Worm (Caenorhabditis elegans) whole organism, L1 larva: ENCODE data around the gene hpo-18.

Source experiments
- C16A3.4 ChIP-seq: fragments of 150-350 bp; optimal IDR thresholded peaks from 2 replicates; lab custom pipeline; 2014; ENCODE audit warnings: missing biosample characterization, missing genetic modification characterization
- C34B4.2 ChIP-seq: sonication (generic microtip); optimal IDR thresholded peaks from 2 replicates; lab custom pipeline; 2017; ENCODE audit warnings: mild to moderate bottlenecking, missing genetic modification characterization, missing compliant biosample characterization
- Y116A8C.19 ChIP-seq: sonication (generic microtip); optimal IDR thresholded peaks from 2 replicates; lab custom pipeline; 2016; ENCODE audit warnings: missing compliant biosample characterization, missing genetic modification characterization, borderline replicate concordance
- blmp-1 ChIP-seq: fragments of 150-350 bp; optimal IDR thresholded peaks from 2 replicates; lab custom pipeline; 2014; ENCODE audit warnings: missing biosample characterization, missing genetic modification characterization
- ceh-90 ChIP-seq: sonication (generic microtip); optimal IDR thresholded peaks from 2 replicates; lab custom pipeline; 2016; ENCODE audit warnings: missing genetic modification characterization, missing compliant biosample characterization
- dpl-1 ChIP-seq, 3 experiments: fragments of 150-350 bp in 2 of 3; sonication (generic microtip) in 1 of 3; optimal IDR thresholded peaks; 2 replicates each; lab custom pipeline; 2014 to 2017; ENCODE audit warnings: missing biosample characterization in 3 of 3, missing genetic modification characterization in 3 of 3, missing genetic modification reagents in 3 of 3
- dsc-1 ChIP-seq: sonication (generic microtip); optimal IDR thresholded peaks from 2 replicates; lab custom pipeline; 2016; ENCODE audit warnings: mild to moderate bottlenecking, missing genetic modification characterization, missing compliant biosample characterization
- efl-1 ChIP-seq, 4 experiments: fragments of 150-350 bp; optimal IDR thresholded peaks in 3 of 4; peaks in 1 of 4; 1 replicate in 1 of 4; 2 replicates in 3 of 4; lab custom pipeline; 2014; ENCODE audit warnings: missing biosample characterization in 2 of 4, missing genetic modification characterization in 2 of 4, missing genetic modification reagents in 2 of 4
- egl-13 ChIP-seq: sonication (generic microtip); optimal IDR thresholded peaks from 2 replicates; lab custom pipeline; 2016; ENCODE audit warnings: missing genotype, missing genetic modification reagents, missing genetic modification characterization, missing compliant biosample characterization
- egl-27 ChIP-seq, 2 experiments: fragments of 150-350 bp in 1 of 2; sonication (generic microtip); optimal IDR thresholded peaks; 3 replicates each; lab custom pipeline; 2017 to 2018; ENCODE audit warnings: missing biosample characterization in 2 of 2, missing genetic modification characterization in 2 of 2, missing genetic modification reagents in 2 of 2
- fkh-10 ChIP-seq: sonication (generic microtip); optimal IDR thresholded peaks from 2 replicates; lab custom pipeline; 2017; ENCODE audit warnings: missing biosample characterization, missing genetic modification reagents, missing genetic modification characterization
- fos-1 ChIP-seq: fragments of 150-350 bp; optimal IDR thresholded peaks from 2 replicates; lab custom pipeline; 2014; ENCODE audit warnings: missing biosample characterization, missing genetic modification characterization
- grh-1 ChIP-seq: fragments of 200-800 bp; sonication (Bioruptor generic); IDR thresholded peaks from 2 replicates; pipeline ENCODE4 v1.3.6; 2022; ENCODE audit warnings: missing genetic modification reagents, missing genetic modification characterization, missing compliant biosample characterization
- hlh-17 ChIP-seq: fragments of 200-800 bp; sonication (Bioruptor generic); optimal IDR thresholded peaks from 2 replicates; lab custom pipeline; 2018; ENCODE audit warnings: missing genetic modification characterization, mild to moderate bottlenecking, missing compliant biosample characterization, moderate library complexity, borderline replicate concordance
- hpl-2 ChIP-seq: fragments of 150-350 bp; optimal IDR thresholded peaks from 2 replicates; lab custom pipeline; 2014; ENCODE audit warnings: missing biosample characterization, missing genetic modification reagents, missing genetic modification characterization
- isw-1 ChIP-seq: fragments of 200-800 bp; sonication (Bioruptor generic); IDR thresholded peaks from 2 replicates; pipeline ENCODE4 v1.3.6; 2022; ENCODE audit warnings: missing genetic modification characterization, missing compliant biosample characterization
- jun-1 ChIP-seq: fragments of 150-350 bp; optimal IDR thresholded peaks from 2 replicates; lab custom pipeline; 2014; ENCODE audit warnings: missing biosample characterization, missing genetic modification reagents, missing genetic modification characterization
- lin-13 ChIP-seq: fragments of 150-350 bp; optimal IDR thresholded peaks from 2 replicates; lab custom pipeline; 2014; ENCODE audit warnings: missing biosample characterization, missing genetic modification reagents, missing genetic modification characterization
- lin-14 ChIP-seq: fragments of 200-800 bp; sonication (Bioruptor generic); optimal IDR thresholded peaks from 2 replicates; lab custom pipeline; 2018; ENCODE audit warnings: mild to moderate bottlenecking, missing genetic modification characterization, moderate library complexity, missing compliant biosample characterization
- lin-39 ChIP-seq: fragments of 150-350 bp; optimal IDR thresholded peaks from 2 replicates; lab custom pipeline; 2014; ENCODE audit warnings: missing biosample characterization, missing genetic modification reagents, missing genetic modification characterization
- lir-3 ChIP-seq: sonication (generic microtip); optimal IDR thresholded peaks from 2 replicates; lab custom pipeline; 2016; ENCODE audit warnings: mild to moderate bottlenecking, missing genetic modification characterization, moderate library complexity, missing compliant biosample characterization; ENCODE audit not compliant: poor library complexity
- mef-2 ChIP-seq: fragments of 150-350 bp; optimal IDR thresholded peaks from 2 replicates; lab custom pipeline; 2014; ENCODE audit warnings: missing biosample characterization, missing genetic modification characterization
- mep-1 ChIP-seq: fragments of 150-350 bp; optimal IDR thresholded peaks from 2 replicates; lab custom pipeline; 2014; ENCODE audit warnings: missing biosample characterization, missing genetic modification characterization
- nhr-12 ChIP-seq: sonication (generic microtip); optimal IDR thresholded peaks from 2 replicates; lab custom pipeline; 2017; ENCODE audit warnings: missing biosample characterization, missing genetic modification characterization
- nhr-237 ChIP-seq: fragments of 150-350 bp; optimal IDR thresholded peaks from 2 replicates; lab custom pipeline; 2014; ENCODE audit warnings: missing biosample characterization, missing genetic modification characterization
- nhr-28 ChIP-seq: fragments of 150-350 bp; optimal IDR thresholded peaks from 2 replicates; lab custom pipeline; 2014; ENCODE audit warnings: missing biosample characterization, missing genetic modification characterization
- nhr-47 ChIP-seq: sonication (generic microtip); optimal IDR thresholded peaks from 2 replicates; lab custom pipeline; 2016; ENCODE audit warnings: mild to moderate bottlenecking, missing genetic modification characterization, moderate library complexity, missing compliant biosample characterization
- nhr-71 ChIP-seq: sonication (generic microtip); optimal IDR thresholded peaks from 2 replicates; lab custom pipeline; 2016; ENCODE audit warnings: mild to moderate bottlenecking, missing genetic modification characterization, moderate library complexity, missing compliant biosample characterization
- nhr-77 ChIP-seq: fragments of 150-350 bp; optimal IDR thresholded peaks from 2 replicates; lab custom pipeline; 2014; ENCODE audit warnings: missing biosample characterization, missing genetic modification characterization
- nhr-85 ChIP-seq: sonication (generic microtip); peaks from one replicate; lab custom pipeline; 2016; ENCODE audit warnings: missing genetic modification characterization, inconsistent platforms, missing compliant biosample characterization
- pax-3 ChIP-seq: fragments of 200-800 bp; sonication (Bioruptor generic); optimal IDR thresholded peaks from 2 replicates; lab custom pipeline; 2018; ENCODE audit warnings: mild to moderate bottlenecking, missing genetic modification characterization, moderate library complexity, missing compliant biosample characterization
- pqm-1 ChIP-seq: sonication (generic microtip); optimal IDR thresholded peaks from 3 replicates; lab custom pipeline; 2017; ENCODE audit warnings: missing biosample characterization, missing genetic modification characterization
- snpc-4 ChIP-seq: fragments of 150-350 bp; optimal IDR thresholded peaks from 2 replicates; lab custom pipeline; 2014; ENCODE audit warnings: missing biosample characterization, missing genetic modification characterization
- snu-23 ChIP-seq: sonication (generic microtip); optimal IDR thresholded peaks from 2 replicates; lab custom pipeline; 2016; ENCODE audit warnings: missing genetic modification characterization, missing compliant biosample characterization
- sox-4 ChIP-seq: sonication (generic microtip); optimal IDR thresholded peaks from 2 replicates; lab custom pipeline; 2016; ENCODE audit warnings: missing genetic modification characterization, missing compliant biosample characterization
- sptf-1 ChIP-seq: fragments of 150-350 bp; optimal IDR thresholded peaks from 2 replicates; lab custom pipeline; 2014; ENCODE audit warnings: missing biosample characterization, missing genetic modification characterization
- sup-37 ChIP-seq: fragments of 200-800 bp; sonication (Bioruptor generic); optimal IDR thresholded peaks from 2 replicates; lab custom pipeline; 2018; ENCODE audit warnings: mild to moderate bottlenecking, missing genetic modification characterization, missing compliant biosample characterization
- swsn-7 ChIP-seq: sonication (generic microtip); optimal IDR thresholded peaks from 2 replicates; lab custom pipeline; 2016; ENCODE audit warnings: missing genetic modification characterization, missing compliant biosample characterization
- tbx-2 ChIP-seq: sonication (generic microtip); optimal IDR thresholded peaks from 2 replicates; lab custom pipeline; 2016; ENCODE audit warnings: missing genetic modification characterization, missing compliant biosample characterization
- unc-130 ChIP-seq: fragments of 150-350 bp; optimal IDR thresholded peaks from 2 replicates; lab custom pipeline; 2017; ENCODE audit warnings: missing biosample characterization, missing genetic modification characterization, inconsistent platforms
- unc-86 ChIP-seq: sonication (generic microtip); optimal IDR thresholded peaks from 2 replicates; lab custom pipeline; 2016; ENCODE audit warnings: missing genetic modification characterization, missing compliant biosample characterization
- xbp-1 ChIP-seq: sonication (generic microtip); optimal IDR thresholded peaks from 2 replicates; lab custom pipeline; 2016; ENCODE audit warnings: missing genetic modification characterization, missing compliant biosample characterization
- zag-1 ChIP-seq: fragments of 150-350 bp; optimal IDR thresholded peaks from 2 replicates; lab custom pipeline; 2014; ENCODE audit warnings: missing biosample characterization, missing genetic modification characterization
- zip-4 ChIP-seq: fragments of 200-800 bp; sonication (Bioruptor generic); optimal IDR thresholded peaks from 2 replicates; lab custom pipeline; 2018; ENCODE audit warnings: mild to moderate bottlenecking, missing genetic modification characterization, moderate library complexity, missing compliant biosample characterization
- ztf-11 ChIP-seq, 2 experiments: sonication (generic microtip); optimal IDR thresholded peaks; 2 replicates each; lab custom pipeline; 2016 to 2017; ENCODE audit warnings: missing genetic modification characterization in 2 of 2, missing biosample characterization in 1 of 2, missing compliant biosample characterization in 1 of 2

hpo-18 gene

ce11 chrV:4377622-4378021, 31.4 kb upstream of the hpo-18 start, which contains the start of gene F32D1.8:
F32D1.8 (minus strand) TSS chrV:4377722.
- TF ChIP-seq ztf-11 (tag; optimal IDR thresholded peaks at IDR 0.05; lab: Kevin White, UChicago) (no peak), egl-13 (tag; lab: Kevin White, UChicago) (no peak), Y116A8C.19 (no peak)

ce11 chrV:4375807-4376564, 29.8 kb upstream of the hpo-18 start, which contains the start of gene F32D1.7:
F32D1.7 (minus strand) TSS chrV:4376173.
- TF ChIP-seq nhr-77 (tag; lab: Kevin White, UChicago), result no peak
- TF ChIP-seq swsn-7 (tag; lab: Kevin White, UChicago), result no peak
- TF ChIP-seq nhr-237, result no peak
- no peak for TF ChIP-seq unc-130 (tag; lab: Kevin White, UChicago)
- TF ChIP-seq lir-3 (tag; lab: Kevin White, UChicago), result no peak
- no peak for TF ChIP-seq nhr-47 (tag; lab: Kevin White, UChicago)
- no peak for TF ChIP-seq xbp-1 (tag; lab: Kevin White, UChicago)
- no peak for TF ChIP-seq Y116A8C.19
- no peak for TF ChIP-seq pqm-1 (tag; lab: Kevin White, UChicago)
- no peak for TF ChIP-seq zag-1 (tag; lab: Kevin White, UChicago)
- no peak for TF ChIP-seq jun-1 (tag; lab: Kevin White, UChicago)
- no peak for TF ChIP-seq efl-1 (optimal IDR thresholded peaks at IDR 0.05; lab: Kevin White, UChicago)
- TF ChIP-seq efl-1 (GFP tag; optimal IDR thresholded peaks at IDR 0.05 in 1 of 2; lab: Kevin White, UChicago), result no peak
- no peak for TF ChIP-seq hpl-2 (GFP tag; lab: Kevin White, UChicago)
- TF ChIP-seq tbx-2 (tag; lab: Kevin White, UChicago), result no peak
- TF ChIP-seq nhr-71 (tag; lab: Kevin White, UChicago), result no peak
- TF ChIP-seq mef-2 (tag; lab: Kevin White, UChicago), result no peak

DNA sequence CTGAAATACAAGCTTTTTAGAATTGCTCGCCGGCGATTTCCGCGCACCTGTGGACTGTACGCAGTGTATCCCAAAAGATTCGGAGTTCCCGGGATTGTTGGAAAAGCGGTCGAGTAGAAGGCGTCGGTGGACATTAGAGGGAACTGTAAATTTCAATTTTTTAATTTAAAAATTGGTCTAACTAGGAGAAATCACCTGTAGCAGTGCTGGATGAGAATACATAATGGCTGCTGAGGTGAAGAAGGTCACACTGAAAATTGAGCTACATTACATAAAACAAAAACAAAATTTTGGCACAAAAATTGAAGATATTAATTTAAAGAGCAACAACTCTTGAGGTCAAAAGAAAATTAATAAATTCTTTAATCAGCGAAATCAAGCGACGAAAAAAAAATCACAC, 28.4 kb upstream of the hpo-18 start, which contains the start of gene neg-1:
Gene neg-1 (minus strand): TSS at position 250 of the 400 bp plus-strand sequence.
- TF ChIP-seq jun-1 (tag; lab: Kevin White, UChicago) (no peak), lin-39 (tag; lab: Kevin White, UChicago) (no peak), nhr-85 (tag; lab: Kevin White, UChicago) (no peak), mep-1 (tag; lab: Kevin White, UChicago) (no peak), efl-1 (optimal IDR thresholded peaks at IDR 0.05; lab: Kevin White, UChicago) (no peak), efl-1 (GFP tag; optimal IDR thresholded peaks at IDR 0.05 in 1 of 2; lab: Kevin White, UChicago) (no peak), ceh-90 (no peak), lin-13 (GFP tag; lab: Kevin White, UChicago) (no peak), nhr-28 (tag; lab: Kevin White, UChicago) (no peak), sox-4 (tag; lab: Kevin White, UChicago) (no peak), blmp-1 (tag; lab: Kevin White, UChicago) (no peak), hlh-17 (GFP tag; lab: Kevin White, UChicago) (no peak), unc-86 (tag; lab: Kevin White, UChicago) (no peak), mef-2 (tag; lab: Kevin White, UChicago) (no peak), fkh-10 (GFP tag; lab: Kevin White, UChicago) (no peak), snu-23 (GFP tag; lab: Kevin White, UChicago) (no peak), nhr-237 (no peak), tbx-2 (tag; lab: Kevin White, UChicago) (no peak), lin-14 (GFP tag; lab: Kevin White, UChicago) (no peak), nhr-71 (tag; lab: Kevin White, UChicago) (no peak)

ce11 chrV:4373656-4374055, 27.4 kb upstream of the hpo-18 start:
- no peak for TF ChIP-seq sptf-1 (tag; lab: Kevin White, UChicago)
- no peak for TF ChIP-seq zip-4 (GFP tag; lab: Kevin White, UChicago)
- TF ChIP-seq egl-27 (tag; optimal IDR thresholded peaks at IDR 0.05; lab: Kevin White, UChicago), result no peak
- no peak for TF ChIP-seq isw-1 (GFP tag; lab: Robert Waterston, UW)
- TF ChIP-seq jun-1 (tag; lab: Kevin White, UChicago), result no peak
- TF ChIP-seq C34B4.2 (tag; lab: Kevin White, UChicago), result no peak
- TF ChIP-seq grh-1, result no peak
- no peak for TF ChIP-seq mef-2 (tag; lab: Kevin White, UChicago)
- TF ChIP-seq pax-3, result no peak
- TF ChIP-seq fos-1 (tag; lab: Kevin White, UChicago), result no peak
- TF ChIP-seq hlh-17 (GFP tag; lab: Kevin White, UChicago), result no peak
- no peak for TF ChIP-seq dsc-1 (tag; lab: Kevin White, UChicago)
- no peak for TF ChIP-seq C16A3.4
- TF ChIP-seq nhr-77 (tag; lab: Kevin White, UChicago), result no peak
- TF ChIP-seq snpc-4 (tag; lab: Kevin White, UChicago), result no peak
- no peak for TF ChIP-seq sup-37 (GFP tag; lab: Kevin White, UChicago)
- no peak for TF ChIP-seq dpl-1 (GFP tag; optimal IDR thresholded peaks at IDR 0.05; lab: Kevin White, UChicago)
- TF ChIP-seq nhr-12 (tag; lab: Kevin White, UChicago), result no peak
